Worm (Caenorhabditis elegans) whole organism, L4 larva: ENCODE data around the gene sre-31.

ENCODE experiments used
- ZK546.5 ChIP-seq, 2 experiments: sonication (generic microtip); optimal IDR thresholded peaks; 2 replicates each; lab custom pipeline; 2017; ENCODE audit warnings: missing biosample characterization in 2 of 2, missing genetic modification characterization in 2 of 2
- ceh-82 ChIP-seq: sonication (generic microtip); optimal IDR thresholded peaks from 2 replicates; lab custom pipeline; 2017; ENCODE audit warnings: missing biosample characterization, missing genetic modification characterization
- dmd-9 ChIP-seq: fragments of 200-800 bp; sonication (Bioruptor generic); IDR thresholded peaks from 2 replicates; pipeline ENCODE4 v1.3.6; 2022; ENCODE audit warnings: missing genetic modification reagents, missing genetic modification characterization, missing compliant biosample characterization
- lin-15B ChIP-seq: fragments of 150-350 bp; sonication (generic microtip); optimal IDR thresholded peaks from 3 replicates; lab custom pipeline; 2014; ENCODE audit warnings: missing biosample characterization, missing genetic modification characterization
- lir-3 ChIP-seq: sonication (generic microtip); optimal IDR thresholded peaks from 2 replicates; lab custom pipeline; 2016; ENCODE audit warnings: mild to moderate bottlenecking, missing genetic modification characterization, missing compliant biosample characterization
- nhr-25 ChIP-seq: sonication (generic microtip); optimal IDR thresholded peaks from 2 replicates; lab custom pipeline; 2017; ENCODE audit warnings: missing genetic modification characterization, mild to moderate bottlenecking, missing compliant biosample characterization, antibody characterized with exemption, moderate library complexity, borderline replicate concordance; ENCODE audit not compliant: insufficient read depth
- nhr-41 ChIP-seq: fragments of 200-800 bp; sonication (Bioruptor generic); IDR thresholded peaks from 2 replicates; pipeline ENCODE4 v1.3.6; 2022; ENCODE audit warnings: missing genetic modification reagents, missing genetic modification characterization, missing compliant biosample characterization
- saeg-2 ChIP-seq: fragments of 200-800 bp; sonication (Bioruptor generic); IDR thresholded peaks from 2 replicates; pipeline ENCODE4 v1.3.6; 2022; ENCODE audit warnings: missing genetic modification reagents, missing genetic modification characterization, missing compliant biosample characterization
- snpc-1.2 ChIP-seq: fragments of 200-800 bp; sonication (Bioruptor generic); IDR thresholded peaks from 2 replicates; pipeline ENCODE4 v1.3.6; 2022; ENCODE audit warnings: missing genetic modification reagents, missing genetic modification characterization, missing compliant biosample characterization
- unc-62 ChIP-seq, 3 experiments: fragments of 150-350 bp in 1 of 3; sonication (generic microtip); optimal IDR thresholded peaks in 2 of 3; peaks in 1 of 3; 1 replicate in 1 of 3; 2 replicates in 2 of 3; lab custom pipeline; 2014 to 2017; ENCODE audit warnings: missing biosample characterization in 3 of 3, missing genetic modification characterization in 3 of 3, missing genetic modification reagents in 3 of 3, missing genotype in 1 of 3
- ztf-11 ChIP-seq: fragments of 150-350 bp; optimal IDR thresholded peaks from 2 replicates; lab custom pipeline; 2014; ENCODE audit warnings: missing biosample characterization, missing genetic modification characterization

ce11 chrII:12410107-12410506 is 1.5 kb upstream of the sre-31 start, which contains the start of gene F57G9.3:
- TF ChIP-seq ztf-11 (tag; lab: Kevin White, UChicago) (no peak), dmd-9 (no peak), ZK546.5 (tag; optimal IDR thresholded peaks at IDR 0.05; lab: Kevin White, UChicago) (no peak), saeg-2 (no peak), nhr-41 (GFP tag; lab: Robert Waterston, UW) (no peak), lin-15B (no peak), ceh-82 (tag; lab: Kevin White, UChicago) (no peak), snpc-1.2 (no peak), nhr-25 (tag; lab: Kevin White, UChicago) (no peak), unc-62 (GFP tag; optimal IDR thresholded peaks at IDR 0.05 in 1 of 2; lab: Kevin White, UChicago) (no peak), unc-62 (tag; optimal IDR thresholded peaks at IDR 0.05; lab: Kevin White, UChicago) (no peak), lir-3 (tag; lab: Kevin White, UChicago) (no peak)
